Fruit fly (Drosophila melanogaster) whole organism, embryonic: Measurements from ENCODE around the gene mat.
A peak's percentile ranks its signal among the peaks of the same experiment; 100 is the strongest.

ENCODE experiments used
- Ada2b ChIP-seq: fragments of 200-800 bp; sonication (Bioruptor generic); IDR thresholded peaks from 2 replicates; pipeline ENCODE4 v1.3.6; 2022; ENCODE audit warnings: missing biosample characterization, missing genetic modification characterization
- CG10321 ChIP-seq: fragments of 200-800 bp; sonication (Bioruptor generic); IDR thresholded peaks from 2 replicates; pipeline ENCODE4 v1.3.6; 2022; ENCODE audit warnings: missing biosample characterization, missing genetic modification characterization
- CG14050 ChIP-seq: fragments of 200-800 bp; sonication (Bioruptor generic); IDR thresholded peaks from 3 replicates; pipeline ENCODE4 v1.3.6; 2022; ENCODE audit warnings: missing biosample characterization, missing genetic modification characterization
- CG1529 ChIP-seq: fragments of 200-800 bp; sonication (Bioruptor generic); optimal IDR thresholded peaks from 3 replicates; lab custom pipeline; 2018; ENCODE audit warnings: missing biosample characterization, missing genetic modification characterization
- CG15479 ChIP-seq: fragments of 200-800 bp; sonication (Bioruptor generic); optimal IDR thresholded peaks from 3 replicates; lab custom pipeline; 2019; ENCODE audit warnings: missing biosample characterization, mild to moderate bottlenecking, missing genetic modification characterization, moderate library complexity
- CG1603 ChIP-seq: fragments of 200-800 bp; sonication (Bioruptor generic); optimal IDR thresholded peaks from 2 replicates; lab custom pipeline; 2019; ENCODE audit warnings: missing biosample characterization, mild to moderate bottlenecking, missing genetic modification characterization, moderate library complexity
- CG17612 ChIP-seq: fragments of 200-800 bp; sonication (Bioruptor generic); IDR thresholded peaks from 2 replicates; pipeline ENCODE4 v1.3.6; 2022; ENCODE audit warnings: missing biosample characterization, missing genetic modification characterization
- CG30431 ChIP-seq: fragments of 200-800 bp; sonication (Bioruptor generic); optimal IDR thresholded peaks from 2 replicates; lab custom pipeline; 2017; ENCODE audit warnings: missing biosample characterization, missing genetic modification characterization
- CG3065 ChIP-seq: fragments of 200-800 bp; sonication (Bioruptor generic); optimal IDR thresholded peaks from 2 replicates; lab custom pipeline; 2016; ENCODE audit warnings: missing biosample characterization, missing genetic modification characterization
- CG32532 ChIP-seq: fragments of 200-800 bp; sonication (Bioruptor generic); IDR thresholded peaks from 2 replicates; pipeline ENCODE4 v1.3.6; 2022; ENCODE audit warnings: missing biosample characterization, missing genetic modification characterization
- CG33213 ChIP-seq: fragments of 200-800 bp; sonication (Bioruptor generic); optimal IDR thresholded peaks from 3 replicates; lab custom pipeline; 2016; ENCODE audit warnings: missing biosample characterization, missing genetic modification characterization
- CG3407 ChIP-seq: fragments of 200-800 bp; sonication (Bioruptor generic); optimal IDR thresholded peaks from 2 replicates; lab custom pipeline; 2018; ENCODE audit warnings: missing biosample characterization, mild to moderate bottlenecking, missing genetic modification characterization
- CG3726 ChIP-seq: fragments of 200-800 bp; sonication (Bioruptor generic); IDR thresholded peaks from 3 replicates; pipeline ENCODE4, ENCODE4 v1.3.6; 2022; ENCODE audit warnings: missing biosample characterization, missing genetic modification characterization
- CG4404 ChIP-seq: fragments of 200-800 bp; sonication (Bioruptor generic); IDR thresholded peaks from 2 replicates; pipeline ENCODE4 v1.3.6; 2022; ENCODE audit warnings: missing biosample characterization, missing genetic modification characterization
- CG4617 ChIP-seq: fragments of 200-800 bp; sonication (Bioruptor generic); optimal IDR thresholded peaks from 3 replicates; lab custom pipeline; 2016; ENCODE audit warnings: missing biosample characterization, missing genetic modification characterization, borderline replicate concordance
- CG6791 ChIP-seq: fragments of 200-800 bp; sonication (Bioruptor generic); IDR thresholded peaks from 3 replicates; pipeline ENCODE4 v1.3.6; 2022; ENCODE audit warnings: missing biosample characterization, missing genetic modification characterization; ENCODE audit not compliant: partially characterized antibody
- CG7357 ChIP-seq: fragments of 200-800 bp; sonication (Bioruptor generic); IDR thresholded peaks from 3 replicates; pipeline ENCODE4 v1.3.6; 2022; ENCODE audit warnings: missing biosample characterization, missing genetic modification characterization
- CG7556 ChIP-seq: fragments of 200-800 bp; sonication (Bioruptor generic); optimal IDR thresholded peaks from 2 replicates; lab custom pipeline; 2017; ENCODE audit warnings: missing biosample characterization, mild to moderate bottlenecking, missing genetic modification characterization
- CG7987 ChIP-seq: fragments of 200-800 bp; sonication (Bioruptor generic); optimal IDR thresholded peaks from 2 replicates; lab custom pipeline; 2018; ENCODE audit warnings: missing biosample characterization, mild to moderate bottlenecking, missing genetic modification characterization, moderate library complexity
- CG8765 ChIP-seq: fragments of 200-800 bp; sonication (Bioruptor generic); IDR thresholded peaks from 2 replicates; pipeline ENCODE4 v1.3.6; 2022; ENCODE audit warnings: missing biosample characterization, missing genetic modification characterization
- CG9609 ChIP-seq: fragments of 200-800 bp; sonication (Bioruptor generic); optimal IDR thresholded peaks from 3 replicates; lab custom pipeline; 2016; ENCODE audit warnings: missing biosample characterization, missing genetic modification characterization
- Drgx ChIP-seq: fragments of 200-800 bp; sonication (Bioruptor generic); IDR thresholded peaks from 2 replicates; pipeline ENCODE4 v1.3.6; 2022; ENCODE audit warnings: missing biosample characterization, missing genetic modification characterization
- Eip74EF ChIP-seq, 2 experiments: fragments of 200-800 bp in 1 of 2; fragments of >200 bp in 1 of 2; sonication (Bioruptor generic) in 1 of 2; optimal IDR thresholded peaks; 2 replicates each; lab custom pipeline; 2017 to 2019; ENCODE audit warnings: missing biosample characterization in 2 of 2, missing genetic modification characterization in 2 of 2, mild to moderate bottlenecking in 1 of 2, moderate library complexity in 1 of 2
- Hr3 ChIP-seq: fragments of 200-800 bp; sonication (Bioruptor generic); optimal IDR thresholded peaks from 3 replicates; lab custom pipeline; 2016; ENCODE audit warnings: missing biosample characterization, missing genetic modification characterization
- Kr ChIP-seq: fragments of 200-800 bp; sonication (Bioruptor generic); optimal IDR thresholded peaks from 2 replicates; lab custom pipeline; 2017; ENCODE audit warnings: missing biosample characterization, mild to moderate bottlenecking, missing genetic modification characterization
- Lim3 ChIP-seq: fragments of 200-800 bp; sonication (Bioruptor generic); IDR thresholded peaks from 2 replicates; pipeline ENCODE4 v1.3.6; 2022; ENCODE audit warnings: missing biosample characterization, missing genetic modification characterization
- Sin3A ChIP-seq: fragments of >200 bp; optimal IDR thresholded peaks from 2 replicates; lab custom pipeline; 2018
- Six4 ChIP-seq: fragments of 200-800 bp; sonication (Bioruptor generic); optimal IDR thresholded peaks from 2 replicates; lab custom pipeline; 2016; ENCODE audit warnings: missing biosample characterization, missing genetic modification characterization
- Sox100B ChIP-seq: fragments of 200-800 bp; sonication (Bioruptor generic); optimal IDR thresholded peaks from 3 replicates; lab custom pipeline; 2018; ENCODE audit warnings: missing biosample characterization, mild to moderate bottlenecking, missing genetic modification characterization
- Ssrp ChIP-seq: fragments of 200-800 bp; sonication (Bioruptor generic); optimal IDR thresholded peaks from 2 replicates; lab custom pipeline; 2018; ENCODE audit warnings: missing biosample characterization, mild to moderate bottlenecking, missing genetic modification characterization, moderate library complexity
- TFAM ChIP-seq: fragments of 200-800 bp; sonication (Bioruptor generic); optimal IDR thresholded peaks from 2 replicates; lab custom pipeline; 2017; ENCODE audit warnings: missing biosample characterization, missing genetic modification characterization, inconsistent platforms
- ac ChIP-seq: fragments of 200-800 bp; sonication (Bioruptor generic); optimal IDR thresholded peaks from 3 replicates; lab custom pipeline; 2017; ENCODE audit warnings: missing biosample characterization, mild to moderate bottlenecking, missing genetic modification characterization
- caup ChIP-seq: fragments of 200-800 bp; sonication (Bioruptor generic); optimal IDR thresholded peaks from 3 replicates; lab custom pipeline; 2017; ENCODE audit warnings: missing biosample characterization, mild to moderate bottlenecking, missing genetic modification characterization, moderate library complexity; ENCODE audit not compliant: severe bottlenecking
- cg ChIP-seq: fragments of 200-800 bp; sonication (Bioruptor generic); optimal IDR thresholded peaks from 3 replicates; lab custom pipeline; 2019; ENCODE audit warnings: missing biosample characterization, mild to moderate bottlenecking, missing genetic modification characterization, moderate library complexity
- chif ChIP-seq, 2 experiments: fragments of 200-800 bp; sonication (Bioruptor generic); optimal IDR thresholded peaks; 3 replicates each; lab custom pipeline; 2016; ENCODE audit warnings: missing biosample characterization in 2 of 2, missing genetic modification characterization in 2 of 2
- dpn ChIP-seq, 2 experiments: fragments of 200-800 bp; sonication (Bioruptor generic); optimal IDR thresholded peaks; 3 replicates each; lab custom pipeline; 2016; ENCODE audit warnings: missing biosample characterization in 2 of 2, missing genetic modification characterization in 2 of 2
- ftz-f1 ChIP-seq: fragments of 200-800 bp; sonication (Bioruptor generic); optimal IDR thresholded peaks from 2 replicates; lab custom pipeline; 2016; ENCODE audit warnings: missing biosample characterization, missing genetic modification characterization
- her ChIP-seq: fragments of 200-800 bp; sonication (Bioruptor generic); optimal IDR thresholded peaks from 2 replicates; lab custom pipeline; 2016; ENCODE audit warnings: missing biosample characterization, missing genetic modification characterization
- lab ChIP-seq: fragments of 200-800 bp; sonication (Bioruptor generic); optimal IDR thresholded peaks from 3 replicates; lab custom pipeline; 2017; ENCODE audit warnings: missing biosample characterization, missing genetic modification characterization, mild to moderate bottlenecking, moderate library complexity, missing genetic modification reagents
- psq ChIP-seq: fragments of 200-800 bp; sonication (Bioruptor generic); optimal IDR thresholded peaks from 2 replicates; lab custom pipeline; 2017; ENCODE audit warnings: missing biosample characterization, missing genetic modification characterization
- run ChIP-seq: fragments of 200-800 bp; sonication (Bioruptor generic); optimal IDR thresholded peaks from 3 replicates; lab custom pipeline; 2018; ENCODE audit warnings: missing biosample characterization, mild to moderate bottlenecking, missing genetic modification characterization
- sima ChIP-seq: fragments of 200-800 bp; sonication (Bioruptor generic); optimal IDR thresholded peaks from 2 replicates; lab custom pipeline; 2016; ENCODE audit warnings: missing biosample characterization, missing genetic modification characterization
- so ChIP-seq: fragments of 200-800 bp; sonication (Bioruptor generic); IDR thresholded peaks from 3 replicates; pipeline ENCODE4 v1.3.6; 2022; ENCODE audit warnings: missing biosample characterization, missing genetic modification characterization
- sqz ChIP-seq: fragments of 200-800 bp; sonication (Bioruptor generic); optimal IDR thresholded peaks from 3 replicates; lab custom pipeline; 2018; ENCODE audit warnings: missing biosample characterization, mild to moderate bottlenecking, missing genetic modification characterization
- trem ChIP-seq: fragments of 200-800 bp; optimal IDR thresholded peaks from 3 replicates; lab custom pipeline; 2019; ENCODE audit warnings: missing biosample characterization, mild to moderate bottlenecking, missing genetic modification characterization, moderate library complexity
- trh ChIP-seq: fragments of 200-800 bp; sonication (Bioruptor generic); optimal IDR thresholded peaks from 2 replicates; lab custom pipeline; 2016; ENCODE audit warnings: missing biosample characterization, missing genetic modification characterization
- tup ChIP-seq: fragments of 200-800 bp; sonication (Bioruptor generic); optimal IDR thresholded peaks from 2 replicates; lab custom pipeline; 2016; ENCODE audit warnings: missing biosample characterization, mild to moderate bottlenecking, missing genetic modification characterization, moderate library complexity
- zen ChIP-seq: fragments of 200-800 bp; sonication (Bioruptor generic); optimal IDR thresholded peaks from 3 replicates; lab custom pipeline; 2018; ENCODE audit warnings: missing biosample characterization, mild to moderate bottlenecking, missing genetic modification characterization, moderate library complexity
- zen2 ChIP-seq: fragments of 200-800 bp; sonication (Bioruptor generic); IDR thresholded peaks from 3 replicates; pipeline ENCODE4 v1.3.6; 2022; ENCODE audit warnings: missing biosample characterization, missing genetic modification characterization; ENCODE audit not compliant: partially characterized antibody
- zfh1 ChIP-seq: fragments of 200-800 bp; sonication (Bioruptor generic); IDR thresholded peaks from 3 replicates; pipeline ENCODE4 v1.3.6; 2022; ENCODE audit warnings: missing biosample characterization, missing genetic modification characterization

Gene mat

DNA sequence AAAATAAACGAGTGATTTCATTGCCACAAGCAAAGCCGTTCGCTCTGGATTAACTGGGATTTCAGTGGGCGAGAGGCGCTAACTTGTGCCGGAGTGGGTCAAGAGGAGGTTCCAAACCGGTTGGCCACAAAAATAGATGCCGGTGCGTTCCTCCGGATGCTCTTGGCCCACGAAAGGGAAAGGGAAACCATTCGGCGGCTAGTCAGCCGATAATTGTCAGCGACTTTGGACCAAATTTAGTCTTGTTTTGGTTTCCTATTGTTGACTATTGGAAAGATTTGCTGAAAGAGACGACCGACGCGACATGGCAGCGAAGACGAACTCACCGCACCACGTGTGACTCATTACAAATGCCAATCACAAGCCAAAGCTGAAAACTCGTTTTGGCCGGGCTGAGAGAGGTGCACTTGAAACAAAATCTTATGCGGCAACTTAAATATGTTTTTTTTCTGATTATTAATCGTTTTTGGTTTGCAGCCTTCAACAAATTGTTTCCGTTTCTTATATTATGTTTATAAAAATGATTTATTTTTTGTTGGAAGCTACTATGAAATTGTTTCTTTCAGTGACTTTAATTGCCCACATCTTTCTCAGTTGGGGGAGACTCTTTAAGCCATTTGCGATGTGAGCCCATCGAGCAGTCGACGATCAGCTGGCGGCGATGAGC is 7.3 kb upstream of the mat start, which contains the start of gene CG34056 (continued):
- TF ChIP-seq CG7987 (GFP tag; lab: Kevin White, UChicago): peak; percentile 58
- peak; percentile 88 for TF ChIP-seq caup (GFP tag; lab: Kevin White, UChicago)
- peak; percentile 88 for TF ChIP-seq zen (tag; lab: Kevin White, UChicago)
- TF ChIP-seq CG32532: peak; percentile 97
- TF ChIP-seq psq (GFP tag; lab: Kevin White, UChicago): peak; percentile 45
- TF ChIP-seq sqz (GFP tag; lab: Kevin White, UChicago): peak; percentile 93
- TF ChIP-seq CG7357 (GFP tag; lab: Robert Waterston, UW): peak; percentile 89
- TF ChIP-seq CG9609: peak; percentile 32
- TF ChIP-seq trem (tag; lab: Kevin White, UChicago): peak; percentile 80
- peak; percentile 63 for TF ChIP-seq trh
- TF ChIP-seq CG33213 (GFP tag; lab: Kevin White, UChicago): peak; percentile 75
- TF ChIP-seq CG3726 (GFP tag; lab: Robert Waterston, UW): peak; percentile 87
- no peak for TF ChIP-seq Kr (GFP tag; lab: Kevin White, UChicago)
- TF ChIP-seq CG4617: peak; percentile 49
- TF ChIP-seq CG1603 (tag; lab: Kevin White, UChicago): peak; percentile 32
- peak; percentile 83 for TF ChIP-seq Ssrp
- no peak for TF ChIP-seq zen2 (GFP tag; lab: Robert Waterston, UW)
- TF ChIP-seq sima: peak; percentile 65
- no peak for TF ChIP-seq ftz-f1 (GFP tag; lab: Kevin White, UChicago)
- TF ChIP-seq CG6791 (GFP tag; lab: Robert Waterston, UW): no peak
- peak; percentile 86 for TF ChIP-seq CG17612 (GFP tag; lab: Robert Waterston, UW)
- peak; percentile 94 for TF ChIP-seq so (GFP tag; lab: Robert Waterston, UW)
- TF ChIP-seq cg (GFP tag; lab: Kevin White, UChicago): no peak
- no peak for TF ChIP-seq CG15479
- TF ChIP-seq Sin3A (lab: Kevin White, UChicago): no peak
- peak; percentile 99 for TF ChIP-seq Drgx (GFP tag; lab: Robert Waterston, UW)
- TF ChIP-seq CG3407 (GFP tag; lab: Kevin White, UChicago): peak; percentile 84
- TF ChIP-seq CG4404 (GFP tag; lab: Robert Waterston, UW): peak; percentile 87
- TF ChIP-seq tup: peak; percentile 64
- peak; percentile 97 for TF ChIP-seq Ada2b (GFP tag; lab: Robert Waterston, UW)
- peak; percentile 94 for TF ChIP-seq Sox100B (GFP tag; lab: Kevin White, UChicago)
- TF ChIP-seq lab (GFP tag; lab: Kevin White, UChicago): peak; percentile 96
- TF ChIP-seq Eip74EF (GFP tag; optimal IDR thresholded peaks at IDR 0.05; lab: Kevin White, UChicago): peak in 1 of 2 experiments; percentile 93
- peak; percentile 79 for TF ChIP-seq Hr3 (GFP tag; lab: Kevin White, UChicago)
- peak; percentile 91 for TF ChIP-seq run (tag; lab: Kevin White, UChicago)
- TF ChIP-seq CG10321 (GFP tag; lab: Robert Waterston, UW): peak; percentile 60; the same call in 1 of the 2 replicates
- peak; percentile 73; the same call in 1 of the 2 replicates for TF ChIP-seq Lim3 (GFP tag; lab: Robert Waterston, UW)
- TF ChIP-seq CG14050 (GFP tag; lab: Robert Waterston, UW): peak; percentile 93
- TF ChIP-seq dpn (GFP tag; optimal IDR thresholded peaks at IDR 0.05; lab: Kevin White, UChicago): peak; percentile 90 to 94
- TF ChIP-seq zfh1 (GFP tag; lab: Robert Waterston, UW): peak; percentile 97
- peak; percentile 24 for TF ChIP-seq her (GFP tag; lab: Kevin White, UChicago)
- TF ChIP-seq chif (GFP tag; optimal IDR thresholded peaks at IDR 0.05; lab: Kevin White, UChicago): peak; percentile 61 to 68
- peak; percentile 60 for TF ChIP-seq CG30431 (GFP tag; lab: Kevin White, UChicago)
- peak; percentile 92 for TF ChIP-seq CG7556
- peak; percentile 78 for TF ChIP-seq CG1529 (GFP tag; lab: Kevin White, UChicago)
- peak; percentile 84 for TF ChIP-seq CG8765 (GFP tag; lab: Robert Waterston, UW)
- peak; percentile 91 for TF ChIP-seq Six4 (GFP tag; lab: Kevin White, UChicago)
- TF ChIP-seq ac: peak; percentile 37
- TF ChIP-seq TFAM: peak; percentile 49
- peak; percentile 56 for TF ChIP-seq CG3065 (GFP tag; lab: Kevin White, UChicago)
